Worm (Caenorhabditis elegans) whole organism, L2 larva: ENCODE results near the gene prp-21.

Experiments
- aly-2 ChIP-seq: fragments of 150-350 bp; optimal IDR thresholded peaks from 2 replicates; lab custom pipeline; 2014; ENCODE audit warnings: missing biosample characterization, missing genetic modification characterization
- skn-1 ChIP-seq: sonication (generic microtip); optimal IDR thresholded peaks from 2 replicates; lab custom pipeline; 2017; ENCODE audit warnings: missing biosample characterization, missing genetic modification characterization
- unc-55 ChIP-seq: fragments of 150-350 bp; sonication (generic microtip); optimal IDR thresholded peaks from 3 replicates; lab custom pipeline; 2014; ENCODE audit warnings: missing biosample characterization, missing genetic modification reagents, missing genetic modification characterization
- unc-62 ChIP-seq: fragments of 150-350 bp; optimal IDR thresholded peaks from 2 replicates; lab custom pipeline; 2014; ENCODE audit warnings: missing biosample characterization, missing genetic modification reagents, missing genetic modification characterization

ce11 chrII:522302-522701 lies 37.6 kb downstream of the prp-21 start, which contains the start of gene slc-36.2:
- TF ChIP-seq skn-1 (tag; lab: Kevin White, UChicago) (no peak), unc-55 (GFP tag; lab: Kevin White, UChicago) (no peak), unc-62 (GFP tag; lab: Kevin White, UChicago) (no peak), aly-2 (tag; lab: Kevin White, UChicago) (no peak)
